Fruit fly (Drosophila melanogaster) whole organism, wandering third instar larva: ENCODE results near the gene Miga.

ENCODE experiments used
- Abd-B ChIP-seq: fragments of >200 bp; optimal IDR thresholded peaks from 2 replicates; lab custom pipeline; 2017; ENCODE audit warnings: missing biosample characterization, missing genetic modification characterization
- Dif ChIP-seq: fragments of 200-275, 200-300 bp; sonication (Bioruptor generic); optimal IDR thresholded peaks from 2 replicates; lab custom pipeline; 2018; ENCODE audit warnings: missing biosample characterization, missing genetic modification characterization; ENCODE audit not compliant: partially characterized antibody
- GATAd ChIP-seq: sonication (Bioruptor generic); optimal IDR thresholded peaks from 2 replicates; lab custom pipeline; 2016; ENCODE audit warnings: missing biosample characterization, missing genetic modification characterization
- Hr78 ChIP-seq: fragments of >200 bp; optimal IDR thresholded peaks from 2 replicates; lab custom pipeline; 2017; ENCODE audit warnings: missing biosample characterization, missing genetic modification characterization
- Hr83 ChIP-seq: fragments of 200-300 bp; sonication (Bioruptor generic); optimal IDR thresholded peaks from 2 replicates; lab custom pipeline; 2016; ENCODE audit warnings: missing biosample characterization, mild to moderate bottlenecking, missing genetic modification characterization, moderate library complexity; ENCODE audit not compliant: poor library complexity, severe bottlenecking
- Myc ChIP-seq: fragments of >200 bp; optimal IDR thresholded peaks from 2 replicates; lab custom pipeline; 2017
- Sp1 ChIP-seq: fragments of 200-800 bp; sonication (Bioruptor generic); optimal IDR thresholded peaks from 3 replicates; lab custom pipeline; 2019; ENCODE audit warnings: missing biosample characterization, mild to moderate bottlenecking, missing genetic modification characterization, moderate library complexity
- brk ChIP-seq: fragments of 200-800 bp; sonication (Bioruptor generic); optimal IDR thresholded peaks from 2 replicates; lab custom pipeline; 2016; ENCODE audit warnings: missing biosample characterization, mild to moderate bottlenecking, missing genetic modification characterization
- dl ChIP-seq, 2 experiments: fragments of 175-275, 200-275 bp in 1 of 2; fragments of 200-275 bp in 1 of 2; sonication (Bioruptor generic); optimal IDR thresholded peaks; lab custom pipeline; 2018; ENCODE audit warnings: mild to moderate bottlenecking in 2 of 2, missing biosample characterization in 2 of 2, missing genetic modification characterization in 2 of 2, moderate library complexity in 2 of 2; ENCODE audit not compliant: partially characterized antibody in 2 of 2, insufficient read depth in 1 of 2
- h ChIP-seq: fragments of 200-800 bp; sonication (Bioruptor generic); optimal IDR thresholded peaks from 3 replicates; lab custom pipeline; 2016; ENCODE audit warnings: missing biosample characterization, mild to moderate bottlenecking, missing genetic modification characterization
- jim ChIP-seq: fragments of 175-275, 200-325 bp; sonication (Bioruptor generic); optimal IDR thresholded peaks from 2 replicates; lab custom pipeline; 2016; ENCODE audit warnings: missing biosample characterization, mild to moderate bottlenecking, missing genetic modification characterization
- lola ChIP-seq: fragments of >200 bp; optimal IDR thresholded peaks from 2 replicates; lab custom pipeline; 2017; ENCODE audit warnings: missing biosample characterization, missing genetic modification characterization
- woc ChIP-seq: sonication (Bioruptor generic); optimal IDR thresholded peaks from 2 replicates; lab custom pipeline; 2016; ENCODE audit warnings: missing biosample characterization, mild to moderate bottlenecking, missing genetic modification characterization

- TF ChIP-seq brk (GFP tag; lab: Kevin White, UChicago), result no peak
- no peak for TF ChIP-seq h
- no peak for TF ChIP-seq Hr83 (GFP tag; lab: Kevin White, UChicago)
- no peak for TF ChIP-seq Abd-B
- TF ChIP-seq jim, result no peak
- no peak for TF ChIP-seq GATAd
- no peak for TF ChIP-seq Myc (lab: Kevin White, UChicago)
- no peak for TF ChIP-seq lola (GFP tag; lab: Kevin White, UChicago)
- no peak for TF ChIP-seq Dif (GFP tag; lab: Kevin White, UChicago)
- no peak for TF ChIP-seq Hr78
- TF ChIP-seq Sp1 (GFP tag; lab: Kevin White, UChicago), result no peak
- TF ChIP-seq dl (GFP tag; optimal IDR thresholded peaks at IDR 0.05; lab: Kevin White, UChicago; ENCODE audit: insufficient read depth in 1 of 2, partially characterized antibody in 2 of 2), result no peak
- TF ChIP-seq woc, result no peak
These were observed 6.7 kb upstream of the Miga start for dm6 chrX:8444279-8444678.
